Fruit fly (Drosophila melanogaster): ENCODE measurements around the gene a10.

a10 gene

DNA sequence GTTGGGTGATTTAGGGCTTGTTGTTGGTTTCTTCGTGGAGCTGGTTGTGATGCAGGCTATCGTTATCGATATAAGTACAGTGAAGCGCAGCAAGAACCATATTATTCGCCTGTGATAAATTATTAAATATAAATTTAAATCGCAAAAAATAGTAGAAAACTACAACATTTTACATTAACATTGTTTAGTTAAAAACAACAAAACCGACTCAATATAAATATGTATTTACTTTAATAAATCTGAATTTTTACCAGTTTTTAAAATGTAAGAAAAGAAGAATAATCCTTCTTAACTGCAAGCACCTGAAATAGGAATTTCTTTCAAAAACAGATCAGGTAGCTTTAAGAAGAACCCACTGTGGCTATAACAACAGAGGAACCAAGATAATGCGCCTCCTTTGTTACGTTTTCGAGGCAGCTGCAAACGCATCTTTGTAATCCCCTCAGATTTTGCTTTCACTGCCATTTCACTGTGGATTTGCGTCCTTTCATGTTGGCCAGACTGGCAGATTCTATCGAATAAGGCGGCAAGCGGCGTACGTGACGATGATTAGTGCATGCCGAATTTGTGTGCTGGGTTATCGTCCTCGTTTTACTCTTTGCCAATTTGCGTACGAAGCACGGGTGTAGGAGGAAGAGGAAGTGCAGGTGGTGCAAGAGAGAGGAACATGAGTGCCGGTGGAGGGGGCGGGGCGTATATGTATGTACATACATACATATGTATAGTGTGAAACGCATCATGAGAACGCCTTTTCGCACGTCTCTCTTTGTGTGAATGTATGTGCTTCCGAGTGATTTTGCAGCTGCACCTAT is 12.8 kb downstream of the a10 start:
- TF ChIP-seq CG8478 (optimal IDR thresholded peaks at IDR 0.05) (peak; percentile 24), EcR (GFP tag; optimal IDR thresholded peaks at IDR 0.05) (no peak)

DNA sequence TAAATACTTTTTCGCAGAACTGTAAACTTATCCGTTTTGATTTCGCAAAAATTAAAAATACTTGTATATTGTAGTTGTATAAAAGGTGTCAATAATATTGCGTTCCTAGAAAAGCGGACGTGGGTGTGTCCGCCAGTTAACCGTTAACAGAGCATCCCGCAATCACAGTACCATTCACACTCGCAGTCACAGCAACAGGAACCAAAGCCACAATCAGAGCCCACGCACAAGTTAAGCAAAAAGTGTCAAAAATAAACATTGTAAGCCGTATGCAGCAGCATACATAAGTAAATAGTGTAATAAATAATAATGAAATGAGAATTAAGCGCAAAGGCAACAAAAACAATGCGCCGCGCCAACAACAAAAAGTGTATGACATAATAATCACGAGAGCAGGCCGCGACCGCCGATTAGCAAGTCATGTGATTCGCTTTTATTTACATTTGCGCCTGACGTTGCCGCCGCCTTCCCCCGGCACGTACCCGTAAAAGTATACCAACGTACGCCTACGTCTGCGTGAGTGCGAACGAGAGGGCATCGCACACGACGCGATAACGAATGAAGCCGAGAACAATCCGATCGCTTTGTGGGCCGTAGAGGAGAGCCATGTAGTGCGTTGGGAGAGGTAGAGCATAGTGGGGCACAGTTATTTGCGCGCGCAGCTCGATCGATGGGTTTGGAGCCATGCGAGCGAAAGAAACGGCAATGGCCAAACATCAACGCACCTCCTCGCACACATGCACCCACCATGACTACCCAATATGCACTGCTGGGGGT is 13.6 kb downstream of the a10 start:
- peak; percentile 21 for TF ChIP-seq CG8478 (optimal IDR thresholded peaks at IDR 0.05)
- TF ChIP-seq EcR (GFP tag; optimal IDR thresholded peaks at IDR 0.05): peak in 1 of 2 experiments; percentile 38
- TF ChIP-seq psq (optimal IDR thresholded peaks at IDR 0.05): no peak

DNA sequence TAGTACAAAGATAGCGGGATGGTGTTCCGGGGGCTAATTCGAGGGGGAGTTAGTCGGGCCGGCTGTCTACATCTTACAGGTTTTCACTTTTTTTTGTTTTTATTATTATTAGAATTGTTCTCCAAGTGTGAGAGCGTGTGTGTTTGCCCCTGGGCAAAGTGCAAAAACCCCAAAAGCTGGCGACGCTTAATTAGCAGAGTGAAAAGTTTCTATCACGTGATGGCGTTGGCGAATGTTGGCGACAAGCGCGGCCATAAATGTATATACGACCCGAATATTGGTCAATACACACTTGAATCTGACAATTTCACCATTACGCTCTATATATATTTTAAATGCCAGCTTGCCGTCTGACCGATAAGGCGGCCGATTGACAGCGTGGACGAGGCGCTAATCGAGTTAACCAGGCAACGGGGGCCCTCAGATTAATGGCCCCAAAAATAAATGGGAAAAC is 14.6 kb downstream of the a10 start:
- TF ChIP-seq CG8478 (optimal IDR thresholded peaks at IDR 0.05) (no peak), usp (GFP tag; optimal IDR thresholded peaks at IDR 0.05) (no peak), pan (optimal IDR thresholded peaks at IDR 0.05) (no peak), EcR (GFP tag; optimal IDR thresholded peaks at IDR 0.05) (no peak), psq (optimal IDR thresholded peaks at IDR 0.05) (no peak), Dll (optimal IDR thresholded peaks at IDR 0.05) (no peak)

DNA sequence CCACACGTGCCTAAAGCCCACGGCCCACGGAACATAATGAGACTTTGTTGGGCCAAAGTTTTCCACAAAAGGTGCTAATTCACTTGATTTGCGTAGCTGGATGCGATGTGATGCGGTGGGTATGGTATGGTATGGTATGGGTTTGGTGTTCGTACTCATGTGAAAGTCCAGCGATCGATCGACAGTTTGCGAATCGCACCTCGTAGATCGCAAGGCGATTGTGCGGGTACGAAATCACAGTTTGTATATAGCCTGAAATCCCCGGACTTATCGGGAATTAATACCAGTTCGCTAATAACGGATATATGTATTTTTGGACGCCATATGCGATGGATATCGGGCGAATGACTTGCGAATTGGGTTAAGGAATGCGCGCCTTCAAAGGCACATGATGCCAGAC is 15.6 kb downstream of the a10 start:
- TF ChIP-seq EcR (GFP tag; optimal IDR thresholded peaks at IDR 0.05): no peak
- no peak for TF ChIP-seq usp (GFP tag; optimal IDR thresholded peaks at IDR 0.05)
- no peak for TF ChIP-seq pan (optimal IDR thresholded peaks at IDR 0.05)
- no peak for TF ChIP-seq psq (optimal IDR thresholded peaks at IDR 0.05)
- no peak for TF ChIP-seq CG8478 (optimal IDR thresholded peaks at IDR 0.05)

DNA sequence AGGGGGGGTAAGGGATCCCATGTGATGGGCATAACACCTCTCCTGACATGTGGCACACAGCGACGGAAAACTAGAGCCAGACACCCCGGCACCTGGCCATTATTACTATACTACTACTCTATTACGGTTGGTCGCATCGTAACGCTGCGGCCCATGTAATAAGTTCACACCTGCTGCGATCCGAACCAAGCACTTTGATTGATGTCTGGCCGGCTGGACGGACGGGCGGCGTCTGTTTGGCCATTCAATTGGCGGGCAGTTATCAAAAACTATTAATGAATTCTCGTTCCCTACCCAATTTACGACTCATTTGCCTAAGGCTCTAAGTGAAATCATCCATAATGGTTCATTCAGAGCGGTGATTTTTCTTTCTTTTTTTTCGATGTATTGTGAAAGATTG is 16.0 kb downstream of the a10 start:
- no peak for TF ChIP-seq Dll (optimal IDR thresholded peaks at IDR 0.05)
- TF ChIP-seq EcR (GFP tag; optimal IDR thresholded peaks at IDR 0.05): no peak
- no peak for TF ChIP-seq CG8478 (optimal IDR thresholded peaks at IDR 0.05)
- TF ChIP-seq psq (optimal IDR thresholded peaks at IDR 0.05): no peak
- TF ChIP-seq pan (optimal IDR thresholded peaks at IDR 0.05): no peak
- no peak for TF ChIP-seq usp (GFP tag; optimal IDR thresholded peaks at IDR 0.05)

DNA sequence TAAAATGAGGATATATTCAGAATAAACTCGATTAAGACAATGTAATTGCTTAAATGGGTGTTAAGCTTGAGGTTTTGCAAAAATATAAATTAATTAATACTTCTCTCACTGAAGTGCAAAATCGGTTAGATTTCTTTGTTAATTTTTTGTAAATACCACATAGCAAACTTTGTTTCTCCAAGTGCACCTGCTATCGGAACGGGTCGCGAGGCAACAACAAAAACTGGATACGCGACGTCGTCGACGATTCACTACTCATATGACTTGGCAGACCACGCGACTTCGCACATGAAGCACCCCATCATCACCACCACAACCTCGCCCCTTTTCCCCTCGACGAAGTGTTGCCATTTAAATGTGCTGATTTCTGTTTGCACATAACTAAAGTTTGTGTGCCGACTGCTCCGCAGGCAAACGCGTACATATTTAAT is 16.5 kb downstream of the a10 start:
- TF ChIP-seq Dll (optimal IDR thresholded peaks at IDR 0.05) (no peak), CG8478 (optimal IDR thresholded peaks at IDR 0.05) (no peak), psq (optimal IDR thresholded peaks at IDR 0.05) (no peak), EcR (GFP tag; optimal IDR thresholded peaks at IDR 0.05) (no peak), pan (optimal IDR thresholded peaks at IDR 0.05) (no peak), usp (GFP tag; optimal IDR thresholded peaks at IDR 0.05) (no peak)

DNA sequence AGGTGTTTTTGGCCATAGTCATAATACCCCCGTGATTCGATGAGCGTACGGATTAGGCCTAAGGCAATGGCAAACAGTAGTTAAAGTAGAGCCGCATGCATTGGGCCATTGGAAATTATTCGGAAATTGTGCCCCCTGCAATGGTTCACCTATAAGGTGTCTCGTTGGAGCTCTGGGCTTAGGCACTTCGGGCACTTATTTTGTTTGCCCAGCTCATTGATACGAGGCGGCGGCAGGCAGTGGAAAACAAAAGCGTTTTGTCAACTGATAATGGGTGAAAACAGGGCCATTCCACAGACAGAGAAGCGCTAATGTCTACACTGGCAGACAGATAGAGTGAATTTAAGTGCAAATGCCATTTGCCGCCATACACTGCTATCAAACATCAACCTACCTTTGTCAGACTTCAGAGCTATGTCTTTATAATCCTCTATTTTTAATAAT is 17.3 kb downstream of the a10 start:
- TF ChIP-seq usp (GFP tag; optimal IDR thresholded peaks at IDR 0.05) (no peak), Dll (optimal IDR thresholded peaks at IDR 0.05) (no peak), CG8478 (optimal IDR thresholded peaks at IDR 0.05) (no peak), psq (optimal IDR thresholded peaks at IDR 0.05) (no peak), EcR (GFP tag; optimal IDR thresholded peaks at IDR 0.05) (no peak), pan (optimal IDR thresholded peaks at IDR 0.05) (no peak)

DNA sequence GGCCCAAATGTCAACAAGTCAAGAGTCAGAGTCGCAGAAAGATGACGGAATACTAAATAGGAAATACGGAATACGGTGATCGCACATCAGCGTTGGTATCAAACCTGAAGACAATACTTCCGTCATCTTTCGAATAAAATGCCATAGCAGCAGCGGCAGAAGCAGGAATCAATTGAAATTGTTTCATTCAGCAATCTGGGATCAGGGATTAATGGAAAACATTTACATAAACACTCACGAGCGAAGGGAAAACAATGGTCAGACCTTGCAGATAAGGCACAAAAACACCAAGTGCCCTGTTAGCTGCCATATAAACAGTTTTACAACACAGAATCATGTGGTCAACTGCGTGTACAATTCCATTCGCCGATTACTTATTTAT is 18.1 kb downstream of the a10 start:
- no peak for TF ChIP-seq CG8478 (optimal IDR thresholded peaks at IDR 0.05)
- no peak for TF ChIP-seq psq (optimal IDR thresholded peaks at IDR 0.05)
- TF ChIP-seq pan (optimal IDR thresholded peaks at IDR 0.05): no peak
- TF ChIP-seq EcR (GFP tag; optimal IDR thresholded peaks at IDR 0.05): no peak
- TF ChIP-seq usp (GFP tag; optimal IDR thresholded peaks at IDR 0.05): no peak
- TF ChIP-seq Dll (optimal IDR thresholded peaks at IDR 0.05): no peak

DNA sequence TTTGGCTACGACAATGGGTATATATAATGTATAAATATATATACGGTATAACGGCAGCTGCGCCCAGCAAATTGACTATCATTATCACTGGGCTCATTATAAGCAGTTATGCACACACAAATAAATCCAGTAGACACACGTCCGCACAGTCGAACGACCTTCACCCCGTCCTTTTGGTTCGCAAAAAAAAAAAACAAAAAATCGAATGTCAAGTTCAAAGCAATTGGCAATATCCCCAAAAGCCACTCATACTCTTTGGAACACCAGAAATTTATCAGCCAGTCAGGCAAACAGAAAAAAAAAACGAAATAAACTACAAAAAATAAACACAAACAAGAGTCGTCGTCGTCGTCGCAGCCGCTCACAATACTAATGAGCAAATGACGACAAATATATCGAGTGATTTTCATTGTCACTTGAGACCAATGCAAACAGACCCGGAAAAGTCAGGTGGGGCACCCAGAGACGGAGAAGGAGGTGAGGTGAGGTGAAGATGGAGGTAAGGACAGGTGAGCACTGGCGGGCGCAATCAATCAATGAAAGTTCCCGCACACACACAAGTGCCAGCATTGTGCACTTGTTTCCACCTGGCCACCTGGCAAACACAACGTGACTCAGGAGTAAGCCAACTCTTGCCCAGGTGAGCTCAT is 18.7 kb downstream of the a10 start:
- TF ChIP-seq usp (GFP tag; optimal IDR thresholded peaks at IDR 0.05) (no peak), Dll (optimal IDR thresholded peaks at IDR 0.05) (no peak), pan (optimal IDR thresholded peaks at IDR 0.05) (no peak), EcR (GFP tag; optimal IDR thresholded peaks at IDR 0.05) (no peak), CG8478 (optimal IDR thresholded peaks at IDR 0.05) (no peak), psq (optimal IDR thresholded peaks at IDR 0.05) (no peak)

DNA sequence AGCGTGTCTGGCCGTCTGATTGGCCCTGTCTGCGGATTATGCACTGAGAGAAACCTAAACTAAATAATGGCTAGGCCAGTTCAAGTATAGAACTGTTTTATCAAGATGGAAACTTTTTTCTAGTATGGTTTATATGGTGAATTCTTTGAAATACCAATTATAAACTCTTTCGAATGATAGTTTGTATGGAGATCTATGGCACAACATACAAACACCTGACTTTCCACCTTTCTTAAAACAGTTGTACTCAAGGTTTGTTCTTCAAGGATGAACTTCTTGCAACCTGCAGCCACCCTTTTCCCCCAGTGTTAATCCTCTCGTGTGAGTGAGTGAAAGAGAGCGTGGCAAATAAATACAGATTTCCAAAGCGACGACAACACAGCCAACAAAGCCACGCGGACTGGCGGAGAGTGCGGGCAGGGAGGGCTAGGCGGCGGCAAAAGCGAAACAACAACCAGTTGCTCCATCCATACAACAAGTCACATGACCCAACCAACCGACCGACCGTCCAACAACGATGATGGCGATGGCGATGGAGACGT is 19.3 kb downstream of the a10 start:
- TF ChIP-seq pan (optimal IDR thresholded peaks at IDR 0.05): no peak
- no peak for TF ChIP-seq usp (GFP tag; optimal IDR thresholded peaks at IDR 0.05)
- TF ChIP-seq psq (optimal IDR thresholded peaks at IDR 0.05): no peak
- no peak for TF ChIP-seq EcR (GFP tag; optimal IDR thresholded peaks at IDR 0.05)
- TF ChIP-seq CG8478 (optimal IDR thresholded peaks at IDR 0.05): no peak
- no peak for TF ChIP-seq Dll (optimal IDR thresholded peaks at IDR 0.05)

DNA sequence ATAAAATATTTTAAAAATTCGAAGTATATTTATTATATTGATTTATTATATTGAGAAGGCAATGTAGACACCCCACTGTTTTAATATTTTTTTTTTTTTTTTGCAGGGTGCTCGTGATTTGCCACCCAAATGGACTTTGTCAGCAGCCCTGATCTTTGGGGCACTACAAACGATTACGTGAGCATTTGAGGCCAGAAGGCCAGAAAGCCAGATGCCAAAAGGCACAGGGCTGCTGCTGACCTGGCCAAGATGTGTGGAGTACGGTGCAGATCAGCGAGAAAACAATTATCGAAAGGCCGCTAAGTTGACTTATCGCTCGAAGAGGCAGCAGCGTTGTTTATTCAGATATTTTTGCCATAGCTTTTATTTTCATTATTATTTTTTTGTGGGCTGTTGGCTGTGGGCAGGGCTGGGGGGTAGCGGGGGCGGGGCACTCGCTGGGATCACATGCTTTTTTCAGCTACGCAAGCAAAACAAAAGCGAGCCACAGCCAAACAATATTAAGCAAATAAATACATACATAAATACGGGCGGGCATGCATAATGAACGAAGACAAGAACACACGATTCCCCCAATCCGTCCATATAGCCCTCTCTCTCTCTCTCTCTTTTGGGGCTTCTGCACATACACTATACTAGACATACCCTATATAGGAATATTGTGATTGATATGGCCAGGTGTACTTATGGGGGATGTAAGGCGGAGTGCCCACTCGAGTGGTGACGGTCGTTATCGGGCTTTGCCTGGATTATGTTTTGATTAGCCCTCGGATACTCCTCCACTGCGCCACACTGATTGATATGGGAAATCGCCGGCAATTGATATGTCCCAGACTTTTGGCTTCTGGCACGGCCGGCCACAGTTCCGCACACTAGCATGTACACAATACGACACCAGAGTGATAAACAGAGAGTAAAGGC is 20.0 kb downstream of the a10 start:
- no peak for TF ChIP-seq Dll (optimal IDR thresholded peaks at IDR 0.05)

Data from whole organism.